ENCODE assay signal across 1 fruit fly cellular context in genomic region chr2L:10306518-10307260, dm6.
A peak's percentile ranks its signal among the peaks of the same experiment; 100 is the strongest.
TF ChIP-seq lines count a peak whose summit lies in the region.

Gene CG5390, minus strand, starts transcription at chr2L:10306594.
Gene CG4968, plus strand, starts transcription at chr2L:10306922.

TF ChIP-seq in whole organism, embryonic, 481 proteins besides CTCF, POLR2A, EP300 and RAD21 (continued from another document and continues in another):
- TF ChIP-seq CG4707 (GFP tag; optimal IDR thresholded peaks at IDR 0.05; lab: Kevin White, UChicago) (peak; percentile 38), klu (GFP tag; IDR thresholded peaks at IDR 0.05; lab: Robert Waterston, UW) (no peak), CG4424 (GFP tag; optimal IDR thresholded peaks at IDR 0.05; lab: Kevin White, UChicago) (peak; percentile 57), CG5180 (GFP tag; optimal IDR thresholded peaks at IDR 0.05; lab: Kevin White, UChicago) (no peak), stwl (tag; optimal IDR thresholded peaks at IDR 0.05; lab: Kevin White, UChicago) (peak; percentile 87), kay (GFP tag; optimal IDR thresholded peaks at IDR 0.05; lab: Kevin White, UChicago) (peak; percentile 33), CG16779 (GFP tag; IDR thresholded peaks at IDR 0.05; lab: Robert Waterston, UW) (no peak), C15 (GFP tag; IDR thresholded peaks at IDR 0.05; lab: Robert Waterston, UW) (no peak), CG1832 (GFP tag; optimal IDR thresholded peaks at IDR 0.05; lab: Kevin White, UChicago) (no peak), Ravus (GFP tag; IDR thresholded peaks at IDR 0.05; lab: Robert Waterston, UW) (no peak), CG9727 (GFP tag; optimal IDR thresholded peaks at IDR 0.05; lab: Kevin White, UChicago) (peak; percentile 52), NK7.1 (GFP tag; optimal IDR thresholded peaks at IDR 0.05; lab: Kevin White, UChicago) (no peak), repo (GFP tag; optimal IDR thresholded peaks at IDR 0.05; lab: Kevin White, UChicago) (no peak), Neu2 (GFP tag; optimal IDR thresholded peaks at IDR 0.05; lab: Kevin White, UChicago; ENCODE audit: borderline replicate concordance) (no peak), CG9797 (GFP tag; optimal IDR thresholded peaks at IDR 0.05; lab: Kevin White, UChicago) (no peak), row (GFP tag; IDR thresholded peaks at IDR 0.05; lab: Robert Waterston, UW) (peak; percentile 82), CG10321 (GFP tag; IDR thresholded peaks at IDR 0.05; lab: Robert Waterston, UW) (0 out of 2 replicates have a peak, but pooled peaks have one; percentile 27), ewg (GFP tag; optimal IDR thresholded peaks at IDR 0.05; lab: Kevin White, UChicago) (peak; percentile 38), sr (GFP tag; IDR thresholded peaks at IDR 0.05; lab: Robert Waterston, UW) (no peak), HLH3B (GFP tag; IDR thresholded peaks at IDR 0.05; lab: Robert Waterston, UW) (peak; percentile 45; the same call in 1 of the 2 replicates), eyg (GFP tag; optimal IDR thresholded peaks at IDR 0.05; lab: Kevin White, UChicago) (no peak), CG17385 (GFP tag; optimal IDR thresholded peaks at IDR 0.05; lab: Kevin White, UChicago) (peak; percentile 68), CG12219 (GFP tag; optimal IDR thresholded peaks at IDR 0.05; lab: Kevin White, UChicago) (peak; percentile 37), tgo (GFP tag; IDR thresholded peaks at IDR 0.05; lab: Robert Waterston, UW) (peak; percentile 45; the same call in 1 of the 3 replicates), MESR4 (GFP tag; optimal IDR thresholded peaks at IDR 0.05; lab: Kevin White, UChicago) (peak; percentile 81), crc (GFP tag; optimal IDR thresholded peaks at IDR 0.05; lab: Kevin White, UChicago) (no peak), CG12071 (GFP tag; optimal IDR thresholded peaks at IDR 0.05; lab: Kevin White, UChicago) (no peak), CG11085 (GFP tag; IDR thresholded peaks at IDR 0.05; lab: Robert Waterston, UW) (peak; percentile 39; the same call in 1 of the 2 replicates), gt (GFP tag; IDR thresholded peaks at IDR 0.05; lab: Robert Waterston, UW) (no peak), Ada2b (GFP tag; IDR thresholded peaks at IDR 0.05; lab: Robert Waterston, UW) (peak; percentile 63), prd (optimal IDR thresholded peaks at IDR 0.05; lab: Kevin White, UChicago) (no peak), prd (GFP tag; IDR thresholded peaks at IDR 0.05; lab: Robert Waterston, UW) (no peak), Dfd (GFP tag; optimal IDR thresholded peaks at IDR 0.05; lab: Kevin White, UChicago) (no peak), Kr (GFP tag; optimal IDR thresholded peaks at IDR 0.05; lab: Kevin White, UChicago) (no peak), dan (GFP tag; IDR thresholded peaks at IDR 0.05; lab: Robert Waterston, UW) (no peak), hb (GFP tag; IDR thresholded peaks at IDR 0.05; lab: Robert Waterston, UW; ENCODE audit: partially characterized antibody) (no peak), NC2α (GFP tag; optimal IDR thresholded peaks at IDR 0.05; lab: Kevin White, UChicago) (no peak), CG12299 (tag; optimal IDR thresholded peaks at IDR 0.05; lab: Kevin White, UChicago) (peak; percentile 73), Asciz (GFP tag; optimal IDR thresholded peaks at IDR 0.05; lab: Kevin White, UChicago) (peak; percentile 52), CG1024 (GFP tag; IDR thresholded peaks at IDR 0.05; lab: Robert Waterston, UW) (peak; percentile 17; the same call in 1 of the 2 replicates), CG31388 (GFP tag; optimal IDR thresholded peaks at IDR 0.05; lab: Kevin White, UChicago) (no peak), CG13287 (GFP tag; IDR thresholded peaks at IDR 0.05; lab: Robert Waterston, UW; ENCODE audit: partially characterized antibody) (peak; percentile 73), CG2120 (GFP tag; optimal IDR thresholded peaks at IDR 0.05; lab: Kevin White, UChicago) (peak; percentile 75), Dp (GFP tag; optimal IDR thresholded peaks at IDR 0.05; lab: Kevin White, UChicago) (peak; percentile 58), lola (GFP tag; optimal IDR thresholded peaks at IDR 0.05; lab: Kevin White, UChicago) (peak in 1 of 3 experiments; percentile 36), CG10209 (GFP tag; optimal IDR thresholded peaks at IDR 0.05; lab: Kevin White, UChicago) (peak; percentile 59), Bgb (GFP tag; IDR thresholded peaks at IDR 0.05; lab: Robert Waterston, UW; ENCODE audit: partially characterized antibody) (peak; percentile 31; the same call in 1 of the 2 replicates), slou (GFP tag; optimal IDR thresholded peaks at IDR 0.05; lab: Kevin White, UChicago) (peak; percentile 55), Bteb2 (GFP tag; optimal IDR thresholded peaks at IDR 0.05; lab: Kevin White, UChicago) (no peak), fru (optimal IDR thresholded peaks at IDR 0.05; lab: Kevin White, UChicago) (no peak), Lhr (GFP tag; optimal IDR thresholded peaks at IDR 0.05; lab: Kevin White, UChicago) (peak; percentile 63), Ets97D (GFP tag; optimal IDR thresholded peaks at IDR 0.05; lab: Kevin White, UChicago) (peak; percentile 77), nerfin-2 (GFP tag; IDR thresholded peaks at IDR 0.05; lab: Robert Waterston, UW; ENCODE audit: partially characterized antibody) (no peak), jumu (GFP tag; optimal IDR thresholded peaks at IDR 0.05; lab: Kevin White, UChicago) (no peak), CrebB (tag; optimal IDR thresholded peaks at IDR 0.05; lab: Kevin White, UChicago) (peak; percentile 56), mld (GFP tag; IDR thresholded peaks at IDR 0.05; lab: Robert Waterston, UW; ENCODE audit: partially characterized antibody) (no peak), maf-S (GFP tag; optimal IDR thresholded peaks at IDR 0.05; lab: Kevin White, UChicago) (no peak), CG2875 (GFP tag; optimal IDR thresholded peaks at IDR 0.05; lab: Kevin White, UChicago) (no peak), Hsf (GFP tag; optimal IDR thresholded peaks at IDR 0.05; lab: Kevin White, UChicago) (peak; percentile 34), ind (GFP tag; optimal IDR thresholded peaks at IDR 0.05; lab: Kevin White, UChicago) (peak; percentile 53), kah (GFP tag; optimal IDR thresholded peaks at IDR 0.05; lab: Kevin White, UChicago) (no peak), Gsc (GFP tag; IDR thresholded peaks at IDR 0.05; lab: Robert Waterston, UW) (no peak), dimm (GFP tag; IDR thresholded peaks at IDR 0.05; lab: Robert Waterston, UW) (no peak), chm (GFP tag; IDR thresholded peaks at IDR 0.05; lab: Robert Waterston, UW) (no peak; the same call in 1 of the 2 replicates), CG14860 (GFP tag; IDR thresholded peaks at IDR 0.05; lab: Robert Waterston, UW; ENCODE audit: partially characterized antibody) (no peak), CG31365 (tag; optimal IDR thresholded peaks at IDR 0.05; lab: Kevin White, UChicago) (no peak), Max (GFP tag; optimal IDR thresholded peaks at IDR 0.05; lab: Kevin White, UChicago) (peak; percentile 50), cwo (GFP tag; optimal IDR thresholded peaks at IDR 0.05; lab: Kevin White, UChicago) (no peak), CG11456 (GFP tag; IDR thresholded peaks at IDR 0.05; lab: Robert Waterston, UW) (peak; percentile 16; the same call in 1 of the 3 replicates), ems (GFP tag; optimal IDR thresholded peaks at IDR 0.05; lab: Kevin White, UChicago) (peak; percentile 3), CG2199 (GFP tag; IDR thresholded peaks at IDR 0.05; lab: Robert Waterston, UW) (no peak), CG17359 (tag; optimal IDR thresholded peaks at IDR 0.05; lab: Kevin White, UChicago) (peak; percentile 72), peb (GFP tag; IDR thresholded peaks at IDR 0.05; lab: Robert Waterston, UW) (no peak), tio (GFP tag; optimal IDR thresholded peaks at IDR 0.05; lab: Kevin White, UChicago) (peak; percentile 22), jigr1 (GFP tag; IDR thresholded peaks at IDR 0.05; lab: Robert Waterston, UW) (no peak), CG12659 (GFP tag; optimal IDR thresholded peaks at IDR 0.05; lab: Kevin White, UChicago) (peak; percentile 86), CG1529 (GFP tag; optimal IDR thresholded peaks at IDR 0.05; lab: Kevin White, UChicago) (peak; percentile 41), tll (GFP tag; optimal IDR thresholded peaks at IDR 0.05; lab: Kevin White, UChicago) (no peak), Dip2 (GFP tag; IDR thresholded peaks at IDR 0.05; lab: Robert Waterston, UW) (no peak), Fer3 (tag; optimal IDR thresholded peaks at IDR 0.05; lab: Kevin White, UChicago) (peak; percentile 77), so (GFP tag; IDR thresholded peaks at IDR 0.05; lab: Robert Waterston, UW) (peak; percentile 57; the same call in 1 of the 3 replicates), Fer1 (GFP tag; optimal IDR thresholded peaks at IDR 0.05; lab: Kevin White, UChicago) (peak; percentile 83), CG4854 (GFP tag; optimal IDR thresholded peaks at IDR 0.05; lab: Kevin White, UChicago) (no peak), Hr51 (GFP tag; optimal IDR thresholded peaks at IDR 0.05; lab: Kevin White, UChicago) (peak; percentile 30 to 83), psq (GFP tag; optimal IDR thresholded peaks at IDR 0.05; lab: Kevin White, UChicago) (peak; percentile 30), Hey (tag; optimal IDR thresholded peaks at IDR 0.05; lab: Kevin White, UChicago) (no peak), knrl (GFP tag; IDR thresholded peaks at IDR 0.05; lab: Robert Waterston, UW; ENCODE audit: partially characterized antibody) (peak; percentile 35; the same call in 2 of the 3 replicates), CG9215 (GFP tag; IDR thresholded peaks at IDR 0.05; lab: Robert Waterston, UW) (no peak), CG14710 (tag; optimal IDR thresholded peaks at IDR 0.05; lab: Kevin White, UChicago) (peak; percentile 70), H15 (GFP tag; IDR thresholded peaks at IDR 0.05; lab: Robert Waterston, UW) (peak; percentile 45; the same call in 1 of the 3 replicates), CG34422 (GFP tag; IDR thresholded peaks at IDR 0.05; lab: Robert Waterston, UW) (peak; percentile 75), Oli (tag; optimal IDR thresholded peaks at IDR 0.05; lab: Kevin White, UChicago) (peak; percentile 53), nau (GFP tag; optimal IDR thresholded peaks at IDR 0.05; lab: Kevin White, UChicago) (peak; percentile 33), CG17328 (GFP tag; IDR thresholded peaks at IDR 0.05; lab: Robert Waterston, UW) (peak; percentile 69), CG15073 (GFP tag; optimal IDR thresholded peaks at IDR 0.05; lab: Kevin White, UChicago) (no peak), hbn (GFP tag; IDR thresholded peaks at IDR 0.05; lab: Robert Waterston, UW; ENCODE audit: partially characterized antibody) (no peak), CG9609 (GFP tag; optimal IDR thresholded peaks at IDR 0.05; lab: Kevin White, UChicago) (no peak), CG7963 (GFP tag; IDR thresholded peaks at IDR 0.05; lab: Robert Waterston, UW; ENCODE audit: partially characterized antibody) (0 out of 3 replicates have a peak, but pooled peaks have one; percentile 17), onecut (GFP tag; IDR thresholded peaks at IDR 0.05; lab: Robert Waterston, UW) (peak; percentile 44), sc (optimal IDR thresholded peaks at IDR 0.05; lab: Kevin White, UChicago) (no peak), sc (GFP tag; optimal IDR thresholded peaks at IDR 0.05; lab: Kevin White, UChicago) (peak; percentile 28), Dbx (GFP tag; IDR thresholded peaks at IDR 0.05; lab: Robert Waterston, UW) (peak; percentile 58; the same call in 1 of the 3 replicates), danr (GFP tag; IDR thresholded peaks at IDR 0.05; lab: Robert Waterston, UW) (peak; percentile 49; the same call in 1 of the 2 replicates), CG32532 (GFP tag; IDR thresholded peaks at IDR 0.05; lab: Robert Waterston, UW) (peak; percentile 78), CG31224 (GFP tag; IDR thresholded peaks at IDR 0.05; lab: Robert Waterston, UW) (peak; percentile 45; the same call in 1 of the 2 replicates), lmd (GFP tag; IDR thresholded peaks at IDR 0.05; lab: Robert Waterston, UW) (peak; percentile 66), dmrt99B (tag; optimal IDR thresholded peaks at IDR 0.05; lab: Kevin White, UChicago) (no peak), cad (GFP tag; optimal IDR thresholded peaks at IDR 0.05; lab: Kevin White, UChicago) (no peak), h (optimal IDR thresholded peaks at IDR 0.05; lab: Kevin White, UChicago) (no peak), CG12769 (tag; optimal IDR thresholded peaks at IDR 0.05; lab: Kevin White, UChicago) (no peak), Vsx1 (GFP tag; optimal IDR thresholded peaks at IDR 0.05; lab: Kevin White, UChicago) (peak; percentile 57), CG12744 (GFP tag; optimal IDR thresholded peaks at IDR 0.05; lab: Kevin White, UChicago) (no peak), slp2 (GFP tag; optimal IDR thresholded peaks at IDR 0.05; lab: Kevin White, UChicago) (no peak), CG33213 (GFP tag; optimal IDR thresholded peaks at IDR 0.05; lab: Kevin White, UChicago) (peak; percentile 22), hth (optimal IDR thresholded peaks at IDR 0.05; lab: Kevin White, UChicago) (no peak), CG3838 (GFP tag; optimal IDR thresholded peaks at IDR 0.05; lab: Kevin White, UChicago) (no peak), en (GFP tag; optimal IDR thresholded peaks at IDR 0.05; lab: Kevin White, UChicago) (no peak), CG13296 (GFP tag; optimal IDR thresholded peaks at IDR 0.05; lab: Kevin White, UChicago) (peak; percentile 82), CG12391 (tag; optimal IDR thresholded peaks at IDR 0.05; lab: Kevin White, UChicago) (peak; percentile 85), twi (tag; optimal IDR thresholded peaks at IDR 0.05; lab: Kevin White, UChicago) (peak; percentile 43), dati (GFP tag; IDR thresholded peaks at IDR 0.05; lab: Robert Waterston, UW) (no peak), Dref (GFP tag; IDR thresholded peaks at IDR 0.05; lab: Robert Waterston, UW) (peak; percentile 86), CG2129 (GFP tag; IDR thresholded peaks at IDR 0.05; lab: Robert Waterston, UW; ENCODE audit: partially characterized antibody) (no peak), Xbp1 (GFP tag; optimal IDR thresholded peaks at IDR 0.05; lab: Kevin White, UChicago) (peak; percentile 67), sna (GFP tag; IDR thresholded peaks at IDR 0.05; lab: Robert Waterston, UW; ENCODE audit: partially characterized antibody) (no peak), zen (tag; optimal IDR thresholded peaks at IDR 0.05; lab: Kevin White, UChicago) (peak; percentile 33), CG31441 (GFP tag; IDR thresholded peaks at IDR 0.05; lab: Robert Waterston, UW) (peak; percentile 80; the same call in 1 of the 2 replicates), Tbp (GFP tag; optimal IDR thresholded peaks at IDR 0.05; lab: Kevin White, UChicago) (no peak), CG7928 (GFP tag; optimal IDR thresholded peaks at IDR 0.05; lab: Kevin White, UChicago) (peak; percentile 45), CG1647 (GFP tag; optimal IDR thresholded peaks at IDR 0.05; lab: Kevin White, UChicago) (no peak), Meics (GFP tag; optimal IDR thresholded peaks at IDR 0.05; lab: Kevin White, UChicago) (peak; percentile 78)
